Worm (Caenorhabditis elegans): ENCODE data around the gene sec-20.

- TF ChIP-seq med-1 (GFP tag; optimal IDR thresholded peaks at IDR 0.05; ENCODE audit: insufficient read depth) (no peak), ztf-23 (GFP tag; IDR thresholded peaks at IDR 0.05) (no peak), ztf-29 (GFP tag; IDR thresholded peaks at IDR 0.05) (no peak), tab-1 (GFP tag; IDR thresholded peaks at IDR 0.05) (no peak), cog-1 (tag; optimal IDR thresholded peaks at IDR 0.05) (no peak), klf-2 (GFP tag; conservative IDR thresholded peaks at IDR 0.05) (no peak), flt-1 (GFP tag; IDR thresholded peaks at IDR 0.05) (no peak), ref-1 (GFP tag; conservative IDR thresholded peaks at IDR 0.05) (no peak)
Observed at ce11 chrIII:169478-169877, 22.4 kb upstream of the sec-20 start, which contains the start of gene F40G9.18.

All from whole organism, midembryonic.